Fruit fly (Drosophila melanogaster) whole organism, adult: Measurements from ENCODE around the gene Tsp2A.

Experiments used
- CG11617 ChIP-seq: fragments of 200-800 bp; sonication (Bioruptor generic); optimal IDR thresholded peaks from 2 replicates; lab custom pipeline; 2017; ENCODE audit warnings: mild to moderate bottlenecking, missing biosample characterization, missing genetic modification reagents, missing genetic modification characterization
- CG12768 ChIP-seq: fragments of 200-800 bp; sonication (Bioruptor generic); optimal IDR thresholded peaks from 2 replicates; lab custom pipeline; 2017; ENCODE audit warnings: missing biosample characterization, missing genetic modification characterization, mild to moderate bottlenecking, moderate library complexity, missing genetic modification reagents
- CG14711 ChIP-seq: fragments of 200-800 bp; sonication (Bioruptor generic); optimal IDR thresholded peaks from 2 replicates; lab custom pipeline; 2018; ENCODE audit warnings: missing biosample characterization, mild to moderate bottlenecking, missing genetic modification characterization, moderate library complexity
- CG1620 ChIP-seq: fragments of 200-800 bp; sonication (Bioruptor generic); optimal IDR thresholded peaks from 2 replicates; lab custom pipeline; 2016; ENCODE audit warnings: missing biosample characterization, missing genetic modification characterization
- CG33017 ChIP-seq: fragments of 200-800 bp; sonication (Bioruptor generic); optimal IDR thresholded peaks from 2 replicates; lab custom pipeline; 2018; ENCODE audit warnings: missing biosample characterization, mild to moderate bottlenecking, missing genetic modification characterization, moderate library complexity
- CG5204 ChIP-seq: fragments of 200-800 bp; sonication (Bioruptor generic); optimal IDR thresholded peaks from 2 replicates; lab custom pipeline; 2016; ENCODE audit warnings: missing biosample characterization, missing genetic modification characterization
- CG7045 ChIP-seq: fragments of 200-800 bp; sonication (Bioruptor generic); optimal IDR thresholded peaks from 2 replicates; lab custom pipeline; 2017; ENCODE audit warnings: missing biosample characterization, mild to moderate bottlenecking, missing genetic modification characterization
- CG7101 ChIP-seq: fragments of 200-800 bp; sonication (Bioruptor generic); optimal IDR thresholded peaks from 2 replicates; lab custom pipeline; 2018; ENCODE audit warnings: missing biosample characterization, mild to moderate bottlenecking, missing genetic modification characterization, moderate library complexity
- Clk ChIP-seq: fragments of 200-800 bp; sonication (Bioruptor generic); optimal IDR thresholded peaks from 2 replicates; lab custom pipeline; 2017; ENCODE audit warnings: missing biosample characterization, missing genetic modification characterization
- Crg-1 ChIP-seq: fragments of 200-800 bp; sonication (Bioruptor generic); optimal IDR thresholded peaks from 2 replicates; lab custom pipeline; 2016; ENCODE audit warnings: missing biosample characterization, missing genetic modification characterization
- Hr96 ChIP-seq: fragments of 200-800 bp; sonication (Bioruptor generic); optimal IDR thresholded peaks from 2 replicates; lab custom pipeline; 2016; ENCODE audit warnings: missing biosample characterization, missing genetic modification characterization
- Mnt ChIP-seq: fragments of 200-800 bp; sonication (Bioruptor generic); optimal IDR thresholded peaks from 2 replicates; lab custom pipeline; 2016; ENCODE audit warnings: missing biosample characterization, mild to moderate bottlenecking, missing genetic modification characterization
- bab1 ChIP-seq: fragments of 200-800 bp; sonication (Bioruptor generic); optimal IDR thresholded peaks from 3 replicates; lab custom pipeline; 2019; ENCODE audit warnings: missing biosample characterization, mild to moderate bottlenecking, missing genetic modification characterization, moderate library complexity
- cic ChIP-seq: fragments of 200-800 bp; sonication (Bioruptor generic); optimal IDR thresholded peaks from 2 replicates; lab custom pipeline; 2017; ENCODE audit warnings: missing biosample characterization, mild to moderate bottlenecking, missing genetic modification characterization, moderate library complexity
- cnc ChIP-seq, 2 experiments: fragments of >200 bp; optimal IDR thresholded peaks; 2 replicates each; lab custom pipeline; 2017
- kay ChIP-seq: fragments of 200-800 bp; sonication (Bioruptor generic); peaks from one replicate; lab custom pipeline; 2016; ENCODE audit warnings: missing biosample characterization, missing genetic modification characterization, borderline replicate concordance
- ovo ChIP-seq: fragments of 200-800 bp; sonication (Bioruptor generic); optimal IDR thresholded peaks from 2 replicates; lab custom pipeline; 2016; ENCODE audit warnings: missing biosample characterization, missing genetic modification characterization
- pad ChIP-seq: fragments of 200-800 bp; sonication (Bioruptor generic); optimal IDR thresholded peaks from 3 replicates; lab custom pipeline; 2017; ENCODE audit warnings: missing biosample characterization, missing genetic modification characterization, mild to moderate bottlenecking, moderate library complexity, missing genetic modification reagents
- tj ChIP-seq: fragments of 200-800 bp; sonication (Bioruptor generic); optimal IDR thresholded peaks from 3 replicates; lab custom pipeline; 2017; ENCODE audit warnings: missing biosample characterization, mild to moderate bottlenecking, missing genetic modification characterization, moderate library complexity
- toe ChIP-seq: fragments of 200-800 bp; sonication (Bioruptor generic); optimal IDR thresholded peaks from 2 replicates; lab custom pipeline; 2016; ENCODE audit warnings: missing biosample characterization, missing genetic modification characterization

The Tsp2A gene

dm6 chrX:1381413-1381991 is 35.1 kb downstream of the Tsp2A start:
- TF ChIP-seq Mnt (GFP tag; lab: Kevin White, UChicago), result peak; percentile 34
- TF ChIP-seq Clk, result no peak

- no peak for TF ChIP-seq CG12768
- TF ChIP-seq bab1 (GFP tag; lab: Kevin White, UChicago), result no peak
These were observed 36.1 kb downstream of the Tsp2A start for dm6 chrX:1382489-1382888.

- TF ChIP-seq pad (GFP tag; lab: Kevin White, UChicago), result peak; percentile 33
- TF ChIP-seq Mnt (GFP tag; lab: Kevin White, UChicago), result peak; percentile 2
- TF ChIP-seq CG11617 (GFP tag; lab: Kevin White, UChicago), result no peak
These were observed 37.9 kb downstream of the Tsp2A start for dm6 chrX:1384232-1384631.

DNA sequence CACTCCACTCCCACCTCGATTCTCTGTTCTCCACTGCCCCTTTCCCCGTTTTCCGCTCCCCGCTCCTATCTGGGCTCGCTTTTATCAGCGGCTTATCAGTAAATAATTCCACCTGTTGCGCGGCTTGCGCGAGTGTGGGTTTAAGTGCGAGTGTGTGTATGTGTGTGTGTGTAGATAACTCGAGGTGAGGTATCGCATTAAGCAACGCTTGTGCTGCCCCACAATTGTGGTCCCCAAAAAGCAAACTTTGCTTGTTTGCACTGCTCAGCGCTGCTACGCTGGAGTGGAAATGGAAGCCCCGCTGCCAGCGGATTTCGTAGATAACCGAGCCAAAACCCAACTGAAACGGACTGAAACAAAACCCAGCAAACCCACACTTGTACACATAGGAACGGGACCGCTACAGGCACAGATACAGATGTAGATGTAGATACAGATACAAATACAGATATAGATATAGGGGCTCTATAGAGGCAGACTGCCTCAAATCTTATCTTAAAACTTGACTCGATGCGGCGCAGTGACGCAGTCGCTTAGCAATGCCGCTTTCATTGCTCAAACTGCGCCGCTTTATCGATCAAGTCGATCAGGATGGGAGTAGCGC is 40.9 kb downstream of the Tsp2A start:
- TF ChIP-seq CG11617 (GFP tag; lab: Kevin White, UChicago) (no peak), ovo (GFP tag; lab: Kevin White, UChicago) (no peak), cnc (optimal IDR thresholded peaks at IDR 0.05; lab: Kevin White, UChicago) (no peak), cic (no peak), Crg-1 (GFP tag; lab: Kevin White, UChicago) (no peak), CG1620 (no peak), pad (GFP tag; lab: Kevin White, UChicago) (peak; percentile 8), Hr96 (GFP tag; lab: Kevin White, UChicago) (no peak), CG5204 (no peak), CG7101 (no peak), bab1 (GFP tag; lab: Kevin White, UChicago) (no peak), Mnt (GFP tag; lab: Kevin White, UChicago) (peak; percentile 31), CG12768 (peak; percentile 16), toe (GFP tag; lab: Kevin White, UChicago) (no peak), CG14711 (tag; lab: Kevin White, UChicago) (no peak), CG7045 (GFP tag; lab: Kevin White, UChicago) (no peak), CG33017 (no peak), tj (GFP tag; lab: Kevin White, UChicago) (peak; percentile 64), kay (GFP tag; lab: Kevin White, UChicago) (no peak), Clk (no peak)

DNA sequence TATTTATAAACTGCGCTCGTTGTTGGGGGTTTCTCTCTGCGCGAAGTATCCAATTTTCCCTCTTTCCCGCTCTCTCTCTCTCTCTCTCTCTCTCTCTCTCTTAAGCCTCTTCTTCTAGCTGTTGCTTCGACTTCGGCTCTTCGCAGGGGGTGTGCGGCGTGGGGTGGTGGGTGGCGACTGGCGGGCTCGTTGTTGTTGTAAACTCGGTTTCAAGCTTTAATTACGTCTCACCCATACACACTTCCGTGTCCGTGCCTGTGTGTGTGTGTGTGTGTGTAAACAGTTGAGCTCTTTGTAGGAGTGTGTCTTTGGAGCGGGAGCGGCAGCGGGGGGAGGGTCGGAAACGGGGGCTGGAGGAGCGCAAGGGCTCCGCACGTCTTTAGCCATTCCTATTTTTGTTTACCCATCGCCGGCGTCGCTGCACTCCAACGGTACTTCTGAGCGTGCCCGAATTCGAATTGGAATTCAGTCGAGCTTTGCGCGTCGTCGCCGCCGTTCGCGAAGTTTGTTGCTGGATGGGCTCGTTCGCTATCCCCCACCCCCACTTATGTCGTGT is 41.9 kb downstream of the Tsp2A start:
- TF ChIP-seq CG14711 (tag; lab: Kevin White, UChicago) (no peak), ovo (GFP tag; lab: Kevin White, UChicago) (peak; percentile 90), bab1 (GFP tag; lab: Kevin White, UChicago) (peak; percentile 18), CG11617 (GFP tag; lab: Kevin White, UChicago) (no peak), kay (GFP tag; lab: Kevin White, UChicago) (no peak), CG12768 (peak; percentile 36), pad (GFP tag; lab: Kevin White, UChicago) (peak; percentile 40), tj (GFP tag; lab: Kevin White, UChicago) (peak; percentile 36)

DNA sequence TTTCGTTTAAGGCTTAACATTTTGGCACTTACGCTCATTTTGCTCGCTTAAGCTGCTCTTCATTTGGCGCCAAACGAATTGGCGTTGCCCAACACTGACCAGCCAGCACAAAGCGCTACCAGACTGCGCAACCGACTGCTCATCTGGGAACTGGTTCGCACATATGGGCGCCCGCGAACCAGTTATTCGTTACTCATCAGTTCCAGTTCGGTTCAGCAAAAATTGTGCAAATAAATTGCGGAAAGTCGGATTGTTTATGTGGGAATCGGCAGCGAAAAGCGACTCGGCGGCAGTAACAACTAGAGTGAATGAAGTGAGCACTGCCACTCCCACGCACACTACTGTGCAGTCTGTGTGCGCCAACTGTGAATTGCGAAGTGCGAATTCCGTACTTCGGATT is 46.5 kb downstream of the Tsp2A start, which contains the start of gene Rilpl:
TSS of gene Rilpl (plus strand) at position 180 of the 400 bp plus-strand sequence.
- no peak for TF ChIP-seq cnc (optimal IDR thresholded peaks at IDR 0.05; lab: Kevin White, UChicago)
- TF ChIP-seq Clk, result no peak
- peak; percentile 4 for TF ChIP-seq CG14711 (tag; lab: Kevin White, UChicago)
- TF ChIP-seq Hr96 (GFP tag; lab: Kevin White, UChicago), result no peak
- peak; percentile 70 for TF ChIP-seq bab1 (GFP tag; lab: Kevin White, UChicago)
- peak; percentile 81 for TF ChIP-seq Mnt (GFP tag; lab: Kevin White, UChicago)
- no peak for TF ChIP-seq CG5204
- peak; percentile 57 for TF ChIP-seq pad (GFP tag; lab: Kevin White, UChicago)
- peak; percentile 62 for TF ChIP-seq CG7101
- peak; percentile 69 for TF ChIP-seq CG1620
- TF ChIP-seq Crg-1 (GFP tag; lab: Kevin White, UChicago), result peak; percentile 77
- TF ChIP-seq cic, result peak; percentile 49
- TF ChIP-seq kay (GFP tag; lab: Kevin White, UChicago), result peak; percentile 69
- TF ChIP-seq CG33017, result no peak
- TF ChIP-seq tj (GFP tag; lab: Kevin White, UChicago), result peak; percentile 23
- peak; percentile 6 for TF ChIP-seq ovo (GFP tag; lab: Kevin White, UChicago)
- TF ChIP-seq CG12768, result peak; percentile 53
- TF ChIP-seq CG7045 (GFP tag; lab: Kevin White, UChicago), result no peak
- TF ChIP-seq CG11617 (GFP tag; lab: Kevin White, UChicago), result no peak
- peak; percentile 29 for TF ChIP-seq toe (GFP tag; lab: Kevin White, UChicago)
